Worm (Caenorhabditis elegans) whole organism, young adult: ENCODE measurements around the gene Y54F10BM.3.

Source experiments
- ama-1 ChIP-seq, 3 experiments: fragments of 150-350 bp in 1 of 3; sonication (generic microtip) in 2 of 3; optimal IDR thresholded peaks; 2 replicates each; lab custom pipeline; 2014 to 2018; ENCODE audit warnings: missing biosample characterization in 2 of 3, missing genetic modification characterization in 2 of 3, missing genetic modification reagents in 2 of 3
- mcd-1 ChIP-seq: fragments of 200-800 bp; sonication (Bioruptor generic); IDR thresholded peaks from 2 replicates; pipeline ENCODE4 v1.3.6; 2022; ENCODE audit warnings: missing genetic modification reagents, missing genetic modification characterization, missing compliant biosample characterization
- mxl-1 ChIP-seq: sonication (generic microtip); optimal IDR thresholded peaks from 2 replicates; lab custom pipeline; 2016; ENCODE audit warnings: missing genetic modification characterization, missing compliant biosample characterization
- unc-62 ChIP-seq: fragments of 150-350 bp; optimal IDR thresholded peaks from 2 replicates; lab custom pipeline; 2014; ENCODE audit warnings: missing biosample characterization, missing genetic modification reagents, missing genetic modification characterization

DNA sequence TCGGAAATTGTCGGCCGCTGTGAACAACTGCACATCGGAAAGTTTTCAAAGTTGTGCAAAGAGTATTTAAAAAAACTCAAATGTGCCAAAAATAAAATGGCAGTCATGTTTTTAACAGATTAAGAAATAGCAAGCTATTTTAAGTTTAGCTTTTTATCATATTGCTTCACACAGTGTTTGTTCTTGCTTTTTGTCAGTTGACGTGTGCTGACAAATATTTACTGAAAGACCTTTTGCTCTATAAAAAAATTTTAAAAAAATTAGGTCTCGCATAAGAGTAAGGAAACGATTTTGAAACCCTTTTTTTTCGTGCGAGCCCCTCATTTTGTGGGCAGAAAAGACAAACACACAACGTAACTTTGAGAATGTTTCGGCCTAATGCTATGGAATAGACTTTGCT, 26.3 kb upstream of the Y54F10BM.3 start, which contains the start of gene fbxa-71:
- TF ChIP-seq unc-62 (no peak), ama-1 (optimal IDR thresholded peaks at IDR 0.05; lab: Kevin White, UChicago) (no peak), ama-1 (GFP tag; optimal IDR thresholded peaks at IDR 0.05; lab: Kevin White, UChicago) (no peak), mcd-1 (GFP tag; lab: Robert Waterston, UW) (no peak), mxl-1 (tag; lab: Kevin White, UChicago) (no peak)
